Fruit fly (Drosophila melanogaster) whole organism, wandering third instar larva: ENCODE results near the gene Rbp1-like.

ENCODE experiments used
- Abd-B ChIP-seq: fragments of >200 bp; optimal IDR thresholded peaks from 2 replicates; lab custom pipeline; 2017; ENCODE audit warnings: missing biosample characterization, missing genetic modification characterization
- Hr78 ChIP-seq: fragments of >200 bp; optimal IDR thresholded peaks from 2 replicates; lab custom pipeline; 2017; ENCODE audit warnings: missing biosample characterization, missing genetic modification characterization
- Mio ChIP-seq: sonication (Bioruptor generic); optimal IDR thresholded peaks from 2 replicates; lab custom pipeline; 2016; ENCODE audit warnings: missing biosample characterization, missing genetic modification characterization
- Sp1 ChIP-seq: fragments of 200-800 bp; sonication (Bioruptor generic); optimal IDR thresholded peaks from 3 replicates; lab custom pipeline; 2019; ENCODE audit warnings: missing biosample characterization, mild to moderate bottlenecking, missing genetic modification characterization, moderate library complexity

- TF ChIP-seq Hr78 (GFP tag; lab: Kevin White, UChicago) (no peak), Mio (GFP tag; lab: Kevin White, UChicago) (no peak), Abd-B (GFP tag; lab: Kevin White, UChicago) (no peak), Sp1 (GFP tag; lab: Kevin White, UChicago) (peak; percentile 25)
These were observed 51.9 kb downstream of the Rbp1-like start for dm6 chrX:13332702-13333243.
